Fruit fly (Drosophila melanogaster): ENCODE data around the gene Spase22-23.

The Spase22-23 gene

DNA sequence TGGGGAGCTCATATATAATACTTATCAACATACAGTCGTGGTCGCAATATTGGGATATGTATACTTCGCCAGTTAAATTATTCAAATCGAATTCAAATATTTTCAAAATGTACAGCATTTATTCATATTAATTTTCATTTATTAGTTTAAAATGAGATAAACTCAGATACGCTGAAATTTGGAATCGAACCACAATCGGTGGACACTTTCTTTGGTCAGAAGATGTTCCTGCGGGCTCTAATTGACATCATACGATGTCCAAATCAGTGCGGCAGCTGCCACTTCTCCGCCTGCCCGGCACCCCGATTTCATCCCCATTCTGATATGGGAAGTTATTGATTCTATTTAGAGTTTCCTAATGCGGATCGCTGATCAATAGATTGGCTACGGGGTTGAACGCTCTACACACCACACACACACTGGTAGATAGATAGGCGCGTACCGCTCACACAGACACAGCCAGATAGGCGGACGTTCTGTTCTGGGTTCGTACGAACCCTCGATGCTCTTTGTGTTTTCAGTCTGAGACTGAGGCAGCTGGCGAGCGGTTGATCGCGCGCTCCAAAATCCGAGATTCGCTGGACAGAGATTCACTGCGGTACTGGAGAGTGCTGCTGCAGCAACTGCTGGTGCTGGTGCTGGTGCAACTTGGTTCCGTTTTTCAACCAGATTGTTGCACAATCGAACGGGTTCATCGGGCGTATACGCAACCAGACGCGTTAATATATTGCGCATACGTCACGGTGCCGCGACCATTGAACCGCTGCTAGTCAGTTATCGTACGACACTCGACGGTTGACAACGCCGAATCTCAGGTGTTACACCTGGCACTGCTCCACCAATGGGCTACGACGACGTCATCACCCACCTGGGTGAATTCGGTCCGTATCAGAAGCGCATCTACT lies 46.5 kb upstream of the Spase22-23 start, which contains the start of gene Orct (continued):
- peak; percentile 13 for TF ChIP-seq dsx (GFP tag; optimal IDR thresholded peaks at IDR 0.05; ENCODE audit: poor library complexity, severe bottlenecking)
- TF ChIP-seq Ets96B (tag; optimal IDR thresholded peaks at IDR 0.05): peak; percentile 60
- TF ChIP-seq CG9139 (GFP tag; optimal IDR thresholded peaks at IDR 0.05): no peak
- TF ChIP-seq salr (GFP tag; optimal IDR thresholded peaks at IDR 0.05): peak; percentile 17 to 24
- TF ChIP-seq CG11294 (GFP tag; IDR thresholded peaks at IDR 0.05): no peak
- TF ChIP-seq CG6854 (GFP tag; optimal IDR thresholded peaks at IDR 0.05): no peak
- no peak for TF ChIP-seq CG8319 (GFP tag; optimal IDR thresholded peaks at IDR 0.05)
- peak; percentile 61 for TF ChIP-seq CG8632 (GFP tag; optimal IDR thresholded peaks at IDR 0.05)
- peak; percentile 64 for TF ChIP-seq Eip75B (GFP tag; optimal IDR thresholded peaks at IDR 0.05)
- peak; percentile 50 for TF ChIP-seq CG6808 (GFP tag; optimal IDR thresholded peaks at IDR 0.05)
- TF ChIP-seq spab (GFP tag; optimal IDR thresholded peaks at IDR 0.05): peak; percentile 47
- TF ChIP-seq acj6 (GFP tag; optimal IDR thresholded peaks at IDR 0.05): peak; percentile 55
- TF ChIP-seq Gug (GFP tag; IDR thresholded peaks at IDR 0.05): peak; percentile 43; the same call in 1 of the 2 replicates
- TF ChIP-seq CG11762 (GFP tag; optimal IDR thresholded peaks at IDR 0.05; ENCODE audit: insufficient read depth): peak; percentile 48
- no peak for TF ChIP-seq fd85E (GFP tag; optimal IDR thresholded peaks at IDR 0.05)
- TF ChIP-seq CG15336 (GFP tag; IDR thresholded peaks at IDR 0.05): no peak
- peak; percentile 75 for TF ChIP-seq CG34406 (GFP tag; optimal IDR thresholded peaks at IDR 0.05)
- peak; percentile 76 for TF ChIP-seq Sox102F (GFP tag; optimal IDR thresholded peaks at IDR 0.05)
- TF ChIP-seq vri (GFP tag; optimal IDR thresholded peaks at IDR 0.05): peak; percentile 89
- peak; percentile 52; the same call in 2 of the 3 replicates for TF ChIP-seq CG8119 (GFP tag; IDR thresholded peaks at IDR 0.05)

DNA sequence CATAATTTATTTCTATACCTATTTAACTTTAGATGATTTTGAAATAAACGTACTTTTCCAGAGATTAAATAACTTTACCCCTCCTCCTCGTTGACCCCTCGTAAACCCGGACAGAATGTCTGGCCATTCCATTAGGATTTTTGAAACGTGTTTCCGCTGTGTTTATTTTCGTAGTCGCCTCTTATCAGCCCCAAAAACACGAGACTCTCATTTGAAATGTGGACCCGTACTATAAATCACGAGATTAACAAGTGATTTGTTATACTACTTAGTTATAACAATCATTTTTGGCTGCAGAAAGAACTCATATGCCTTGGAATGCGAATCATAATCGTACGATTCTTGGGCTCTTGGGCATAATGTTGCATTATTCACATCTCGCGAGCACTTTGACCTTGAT lies 45.6 kb upstream of the Spase22-23 start:
- no peak for TF ChIP-seq CG6276 (GFP tag; optimal IDR thresholded peaks at IDR 0.05)
- TF ChIP-seq CG9139 (GFP tag; optimal IDR thresholded peaks at IDR 0.05): no peak
- TF ChIP-seq salr (GFP tag; optimal IDR thresholded peaks at IDR 0.05): no peak
- no peak for TF ChIP-seq Eip78C (GFP tag)
- TF ChIP-seq Sox15 (GFP tag; optimal IDR thresholded peaks at IDR 0.05): no peak
- no peak for TF ChIP-seq Ets96B (tag; optimal IDR thresholded peaks at IDR 0.05)
- TF ChIP-seq lz (GFP tag; optimal IDR thresholded peaks at IDR 0.05): no peak
- TF ChIP-seq dsx (GFP tag; optimal IDR thresholded peaks at IDR 0.05; ENCODE audit: poor library complexity, severe bottlenecking): no peak
- no peak for TF ChIP-seq Hr4 (GFP tag; optimal IDR thresholded peaks at IDR 0.05)
- no peak for TF ChIP-seq Sox14 (GFP tag; optimal IDR thresholded peaks at IDR 0.05)
- no peak for TF ChIP-seq CG1621 (tag; optimal IDR thresholded peaks at IDR 0.05)
- TF ChIP-seq topi (GFP tag; optimal IDR thresholded peaks at IDR 0.05): no peak
- no peak for TF ChIP-seq CG3919 (GFP tag; optimal IDR thresholded peaks at IDR 0.05)
- no peak for TF ChIP-seq CG31627 (GFP tag; optimal IDR thresholded peaks at IDR 0.05)

DNA sequence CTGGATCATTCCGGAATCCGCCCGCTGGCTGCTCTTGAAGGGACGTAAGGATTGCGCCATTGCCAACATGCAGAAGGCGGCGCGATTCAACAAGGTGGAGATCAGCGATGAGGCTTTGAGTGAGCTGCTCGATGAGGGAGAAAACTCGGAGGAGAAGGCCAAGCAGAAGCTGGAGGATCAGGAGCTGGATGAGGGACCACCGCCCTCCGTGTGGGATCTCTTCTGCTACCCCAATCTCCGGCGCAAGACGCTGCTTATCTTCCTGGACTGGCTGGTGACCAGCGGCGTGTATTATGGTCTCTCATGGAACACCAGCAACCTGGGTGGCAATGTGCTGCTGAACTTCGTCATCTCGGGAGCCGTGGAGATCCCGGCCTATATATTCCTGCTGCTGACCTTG lies 44.4 kb upstream of the Spase22-23 start:
- no peak for TF ChIP-seq CG9139 (GFP tag; optimal IDR thresholded peaks at IDR 0.05)
- TF ChIP-seq Gug (GFP tag; IDR thresholded peaks at IDR 0.05): no peak
- no peak for TF ChIP-seq CG3919 (GFP tag; optimal IDR thresholded peaks at IDR 0.05)
- no peak for TF ChIP-seq CG6792 (GFP tag; optimal IDR thresholded peaks at IDR 0.05)
- no peak for TF ChIP-seq CG1621 (tag; optimal IDR thresholded peaks at IDR 0.05)
- TF ChIP-seq CG16779 (tag; optimal IDR thresholded peaks at IDR 0.05): no peak
- no peak for TF ChIP-seq CG7368 (GFP tag; optimal IDR thresholded peaks at IDR 0.05)
- TF ChIP-seq Hr38 (GFP tag; optimal IDR thresholded peaks at IDR 0.05): no peak

DNA sequence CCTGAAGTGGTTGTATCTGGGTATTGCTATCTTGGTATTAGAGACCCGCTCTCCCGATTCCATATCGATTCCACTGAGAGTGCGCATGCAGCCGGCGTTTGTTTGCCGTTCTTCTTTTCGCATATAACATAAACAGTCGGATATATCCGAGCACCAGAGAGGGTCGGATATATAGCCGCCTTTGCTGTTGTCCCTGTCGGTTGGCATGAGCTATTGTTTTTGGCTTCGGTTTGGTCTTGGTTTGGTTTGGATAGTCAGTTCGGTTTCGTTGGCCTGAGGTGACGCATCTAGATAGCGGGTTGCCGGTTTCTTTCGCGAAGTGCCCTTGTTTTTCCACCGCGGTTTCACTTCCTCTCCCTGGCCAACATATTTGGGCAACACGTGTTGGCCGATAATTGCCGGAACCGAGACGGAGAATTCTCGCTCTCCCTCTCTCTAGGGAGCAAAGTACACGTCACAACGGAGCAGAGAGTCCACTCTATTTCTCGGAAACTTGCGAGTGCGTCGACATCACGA lies 43.0 kb upstream of the Spase22-23 start, which contains the start of gene Orct2:
Orct2 (plus strand) TSS at position 255 of the 516 bp plus-strand sequence.
- no peak for TF ChIP-seq cyc (GFP tag; optimal IDR thresholded peaks at IDR 0.05)
- TF ChIP-seq svp (GFP tag): peak; percentile 42
- no peak for TF ChIP-seq Sox15 (GFP tag; optimal IDR thresholded peaks at IDR 0.05)
- TF ChIP-seq eg (GFP tag; IDR thresholded peaks at IDR 0.05): peak; percentile 28; the same call in 2 of the 3 replicates
- TF ChIP-seq CG6808 (GFP tag; optimal IDR thresholded peaks at IDR 0.05): peak; percentile 39
- TF ChIP-seq dac (GFP tag; optimal IDR thresholded peaks at IDR 0.05): no peak
- TF ChIP-seq spab (GFP tag; optimal IDR thresholded peaks at IDR 0.05): peak; percentile 10
- TF ChIP-seq CG11902 (GFP tag; optimal IDR thresholded peaks at IDR 0.05): no peak
- TF ChIP-seq CG6276 (GFP tag; optimal IDR thresholded peaks at IDR 0.05): peak; percentile 2
- no peak for TF ChIP-seq CG8319 (GFP tag; optimal IDR thresholded peaks at IDR 0.05)
- TF ChIP-seq CG10631 (GFP tag; optimal IDR thresholded peaks at IDR 0.05): no peak
- peak; percentile 51; the same call in 1 of the 3 replicates for TF ChIP-seq CG8119 (GFP tag; IDR thresholded peaks at IDR 0.05)
- TF ChIP-seq Met (GFP tag; optimal IDR thresholded peaks at IDR 0.05): peak; percentile 41
- 0 out of 2 replicates have a peak, but pooled peaks have one; percentile 15 for TF ChIP-seq CG11294 (GFP tag; IDR thresholded peaks at IDR 0.05)
- peak; percentile 11 for TF ChIP-seq Eip78C (GFP tag)
- no peak for TF ChIP-seq pdm3 (GFP tag; optimal IDR thresholded peaks at IDR 0.05)
- TF ChIP-seq fd59A (GFP tag; optimal IDR thresholded peaks at IDR 0.05): no peak
- no peak for TF ChIP-seq OdsH (GFP tag; optimal IDR thresholded peaks at IDR 0.05)
